Fruit fly (Drosophila melanogaster) whole organism, embryonic: Measurements from ENCODE around the gene CG11975.

Experiments used
- Adf1 ChIP-seq: fragments of 200-800 bp; sonication (Bioruptor generic); IDR thresholded peaks from 2 replicates; pipeline ENCODE4 v1.3.6; 2022; ENCODE audit warnings: missing biosample characterization, missing genetic modification characterization
- Blimp-1 ChIP-seq: fragments of 200-800 bp; sonication (Bioruptor generic); optimal IDR thresholded peaks from 3 replicates; lab custom pipeline; 2018; ENCODE audit warnings: missing biosample characterization, missing genetic modification characterization, mild to moderate bottlenecking, moderate library complexity, missing genetic modification reagents
- CG10274 ChIP-seq: fragments of 200-800 bp; sonication (Bioruptor generic); optimal IDR thresholded peaks from 3 replicates; lab custom pipeline; 2017; ENCODE audit warnings: missing biosample characterization, mild to moderate bottlenecking, missing genetic modification characterization
- CG10321 ChIP-seq: fragments of 200-800 bp; sonication (Bioruptor generic); IDR thresholded peaks from 2 replicates; pipeline ENCODE4 v1.3.6; 2022; ENCODE audit warnings: missing biosample characterization, missing genetic modification characterization
- CG11504 ChIP-seq: fragments of 200-800 bp; sonication (Bioruptor generic); optimal IDR thresholded peaks from 3 replicates; lab custom pipeline; 2019; ENCODE audit warnings: missing biosample characterization, mild to moderate bottlenecking, missing genetic modification characterization, moderate library complexity
- CG14050 ChIP-seq: fragments of 200-800 bp; sonication (Bioruptor generic); IDR thresholded peaks from 3 replicates; pipeline ENCODE4 v1.3.6; 2022; ENCODE audit warnings: missing biosample characterization, missing genetic modification characterization
- CG1603 ChIP-seq: fragments of 200-800 bp; sonication (Bioruptor generic); optimal IDR thresholded peaks from 2 replicates; lab custom pipeline; 2019; ENCODE audit warnings: missing biosample characterization, mild to moderate bottlenecking, missing genetic modification characterization, moderate library complexity
- CG16815 ChIP-seq: fragments of 200-800 bp; sonication (Bioruptor generic); optimal IDR thresholded peaks from 3 replicates; lab custom pipeline; 2017; ENCODE audit warnings: missing biosample characterization, mild to moderate bottlenecking, missing genetic modification characterization
- CG17829 ChIP-seq: fragments of 200-800 bp; optimal IDR thresholded peaks from 2 replicates; lab custom pipeline; 2019; ENCODE audit warnings: missing biosample characterization, mild to moderate bottlenecking, missing genetic modification characterization, moderate library complexity
- CG2120 ChIP-seq: fragments of 200-800 bp; sonication (Bioruptor generic); optimal IDR thresholded peaks from 3 replicates; lab custom pipeline; 2016; ENCODE audit warnings: missing biosample characterization, missing genetic modification characterization
- CG2875 ChIP-seq: fragments of 200-800 bp; sonication (Bioruptor generic); optimal IDR thresholded peaks from 2 replicates; lab custom pipeline; 2017; ENCODE audit warnings: missing biosample characterization, mild to moderate bottlenecking, missing genetic modification characterization, missing genetic modification reagents
- CG3281 ChIP-seq: fragments of 200-800 bp; sonication (Bioruptor generic); optimal IDR thresholded peaks from 3 replicates; lab custom pipeline; 2017; ENCODE audit warnings: missing biosample characterization, mild to moderate bottlenecking, missing genetic modification characterization
- CG3995 ChIP-seq: fragments of 200-800 bp; sonication (Bioruptor generic); optimal IDR thresholded peaks from 3 replicates; lab custom pipeline; 2016; ENCODE audit warnings: missing biosample characterization, missing genetic modification characterization
- CG5953 ChIP-seq: fragments of 200-800 bp; sonication (Bioruptor generic); IDR thresholded peaks from 2 replicates; pipeline ENCODE4 v1.3.6; 2022; ENCODE audit warnings: missing biosample characterization, missing genetic modification characterization
- CG6791 ChIP-seq: fragments of 200-800 bp; sonication (Bioruptor generic); IDR thresholded peaks from 3 replicates; pipeline ENCODE4 v1.3.6; 2022; ENCODE audit warnings: missing biosample characterization, missing genetic modification characterization; ENCODE audit not compliant: partially characterized antibody
- CG7928 ChIP-seq: fragments of 200-800 bp; sonication (Bioruptor generic); optimal IDR thresholded peaks from 2 replicates; lab custom pipeline; 2017; ENCODE audit warnings: missing biosample characterization, mild to moderate bottlenecking, missing genetic modification characterization
- CG8765 ChIP-seq: fragments of 200-800 bp; sonication (Bioruptor generic); IDR thresholded peaks from 2 replicates; pipeline ENCODE4 v1.3.6; 2022; ENCODE audit warnings: missing biosample characterization, missing genetic modification characterization
- CG9437 ChIP-seq: fragments of 200-800 bp; sonication (Bioruptor generic); optimal IDR thresholded peaks from 2 replicates; lab custom pipeline; 2018; ENCODE audit warnings: missing biosample characterization, mild to moderate bottlenecking, missing genetic modification characterization
- CkIIα-i1 ChIP-seq: fragments of 200-800 bp; sonication (Bioruptor generic); IDR thresholded peaks from 2 replicates; pipeline ENCODE4 v1.3.6; 2022; ENCODE audit warnings: missing biosample characterization, missing genetic modification characterization
- CrebB ChIP-seq: fragments of 200-800 bp; sonication (Bioruptor generic); optimal IDR thresholded peaks from 3 replicates; lab custom pipeline; 2018; ENCODE audit warnings: missing biosample characterization, mild to moderate bottlenecking, missing genetic modification characterization
- D ChIP-seq, 2 experiments: fragments of 200-800 bp in 1 of 2; fragments of >200 bp in 1 of 2; sonication (Bioruptor generic) in 1 of 2; optimal IDR thresholded peaks; 2 replicates in 1 of 2; 3 replicates in 1 of 2; lab custom pipeline; 2017; ENCODE audit warnings: mild to moderate bottlenecking in 1 of 2, missing biosample characterization in 1 of 2, missing genetic modification characterization in 1 of 2, missing genetic modification reagents in 1 of 2
- HLHmδ ChIP-seq: fragments of 200-800 bp; sonication (Bioruptor generic); optimal IDR thresholded peaks from 2 replicates; lab custom pipeline; 2018; ENCODE audit warnings: missing biosample characterization, mild to moderate bottlenecking, missing genetic modification characterization, moderate library complexity
- Hmr ChIP-seq: fragments of 200-800 bp; sonication (Bioruptor generic); optimal IDR thresholded peaks from 3 replicates; lab custom pipeline; 2017; ENCODE audit warnings: mild to moderate bottlenecking, missing biosample characterization, missing genetic modification reagents, missing genetic modification characterization
- Hr51 ChIP-seq, 2 experiments: fragments of 200-800 bp; sonication (Bioruptor generic); optimal IDR thresholded peaks; 2 replicates in 1 of 2; 3 replicates in 1 of 2; lab custom pipeline; 2016 to 2018; ENCODE audit warnings: missing biosample characterization in 2 of 2, missing genetic modification characterization in 2 of 2, mild to moderate bottlenecking in 1 of 2, moderate library complexity in 1 of 2
- Jarid2 ChIP-seq: fragments of 200-800 bp; sonication (Bioruptor generic); optimal IDR thresholded peaks from 3 replicates; lab custom pipeline; 2017; ENCODE audit warnings: mild to moderate bottlenecking, missing biosample characterization, missing genetic modification reagents, missing genetic modification characterization
- Lpt ChIP-seq: fragments of >200 bp; optimal IDR thresholded peaks from 2 replicates; lab custom pipeline; 2018; ENCODE audit warnings: missing biosample characterization, missing genetic modification characterization
- Nf-YB ChIP-seq: fragments of 200-800 bp; sonication (Bioruptor generic); optimal IDR thresholded peaks from 3 replicates; lab custom pipeline; 2019; ENCODE audit warnings: missing biosample characterization, mild to moderate bottlenecking, missing genetic modification characterization, moderate library complexity
- ac ChIP-seq: fragments of 200-800 bp; sonication (Bioruptor generic); optimal IDR thresholded peaks from 3 replicates; lab custom pipeline; 2017; ENCODE audit warnings: missing biosample characterization, mild to moderate bottlenecking, missing genetic modification characterization
- cg ChIP-seq: fragments of 200-800 bp; sonication (Bioruptor generic); optimal IDR thresholded peaks from 3 replicates; lab custom pipeline; 2019; ENCODE audit warnings: missing biosample characterization, mild to moderate bottlenecking, missing genetic modification characterization, moderate library complexity
- chm ChIP-seq: fragments of 200-800 bp; sonication (Bioruptor generic); IDR thresholded peaks from 2 replicates; pipeline ENCODE4 v1.3.6; 2022; ENCODE audit warnings: missing biosample characterization, missing genetic modification characterization
- ci ChIP-seq: fragments of 200-800 bp; sonication (Bioruptor generic); IDR thresholded peaks from 3 replicates; pipeline ENCODE4 v1.3.6; 2022; ENCODE audit warnings: missing biosample characterization, missing genetic modification characterization
- dimm ChIP-seq: fragments of 200-800 bp; sonication (Bioruptor generic); IDR thresholded peaks from 2 replicates; pipeline ENCODE4 v1.3.6; 2022; ENCODE audit warnings: missing biosample characterization, missing genetic modification characterization
- grn ChIP-seq: fragments of 200-800 bp; sonication (Bioruptor generic); optimal IDR thresholded peaks from 3 replicates; lab custom pipeline; 2017; ENCODE audit warnings: missing biosample characterization, missing genetic modification characterization
- h ChIP-seq: fragments of >200 bp; optimal IDR thresholded peaks from 2 replicates; lab custom pipeline; 2017
- lab ChIP-seq: fragments of 200-800 bp; sonication (Bioruptor generic); optimal IDR thresholded peaks from 3 replicates; lab custom pipeline; 2017; ENCODE audit warnings: missing biosample characterization, missing genetic modification characterization, mild to moderate bottlenecking, moderate library complexity, missing genetic modification reagents
- maf-S ChIP-seq: fragments of 200-800 bp; sonication (Bioruptor generic); optimal IDR thresholded peaks from 2 replicates; lab custom pipeline; 2016; ENCODE audit warnings: missing biosample characterization, missing genetic modification characterization
- nom ChIP-seq: fragments of 200-800 bp; sonication (Bioruptor generic); optimal IDR thresholded peaks from 2 replicates; lab custom pipeline; 2017; ENCODE audit warnings: missing biosample characterization, missing genetic modification characterization, mild to moderate bottlenecking, moderate library complexity, missing genetic modification reagents
- otp ChIP-seq: fragments of 200-800 bp; sonication (Bioruptor generic); IDR thresholded peaks from 3 replicates; pipeline ENCODE4, ENCODE4 v1.3.6; 2022; ENCODE audit warnings: missing biosample characterization, missing genetic modification characterization
- pho ChIP-seq: fragments of 200-800 bp; sonication (Bioruptor generic); optimal IDR thresholded peaks from 2 replicates; lab custom pipeline; 2016; ENCODE audit warnings: missing biosample characterization, missing genetic modification characterization
- ranshi ChIP-seq: fragments of 200-800 bp; sonication (Bioruptor generic); IDR thresholded peaks from 2 replicates; pipeline ENCODE4 v1.3.6; 2022; ENCODE audit warnings: missing biosample characterization, missing genetic modification characterization
- salm ChIP-seq: fragments of 200-800 bp; sonication (Bioruptor generic); optimal IDR thresholded peaks from 2 replicates; lab custom pipeline; 2018; ENCODE audit warnings: missing biosample characterization, mild to moderate bottlenecking, missing genetic modification characterization
- shn ChIP-seq: fragments of 200-800 bp; sonication (Bioruptor generic); optimal IDR thresholded peaks from 3 replicates; lab custom pipeline; 2016; ENCODE audit warnings: missing biosample characterization, missing genetic modification characterization
- sna ChIP-seq: fragments of 200-800 bp; sonication (Bioruptor generic); IDR thresholded peaks from 2 replicates; pipeline ENCODE4 v1.3.6; 2022; ENCODE audit warnings: missing biosample characterization, missing genetic modification characterization; ENCODE audit not compliant: partially characterized antibody
- tap ChIP-seq: fragments of 200-800 bp; optimal IDR thresholded peaks from 3 replicates; lab custom pipeline; 2019; ENCODE audit warnings: missing biosample characterization, mild to moderate bottlenecking, missing genetic modification characterization, moderate library complexity
- tio ChIP-seq: fragments of 200-800 bp; sonication (Bioruptor generic); optimal IDR thresholded peaks from 2 replicates; lab custom pipeline; 2017; ENCODE audit warnings: missing biosample characterization, missing genetic modification characterization, inconsistent platforms
- unc-4 ChIP-seq: fragments of 200-800 bp; sonication (Bioruptor generic); IDR thresholded peaks from 2 replicates; pipeline ENCODE4 v1.3.6; 2022; ENCODE audit warnings: missing biosample characterization, missing genetic modification characterization; ENCODE audit not compliant: partially characterized antibody
- usp ChIP-seq: fragments of >200 bp; optimal IDR thresholded peaks from 2 replicates; lab custom pipeline; 2017; ENCODE audit warnings: missing biosample characterization, missing genetic modification characterization
- zfh1 ChIP-seq: fragments of 200-800 bp; sonication (Bioruptor generic); IDR thresholded peaks from 3 replicates; pipeline ENCODE4 v1.3.6; 2022; ENCODE audit warnings: missing biosample characterization, missing genetic modification characterization

The CG11975 gene

dm6 chr3R:8962860-8963755 is 29.9 kb upstream of the CG11975 start, which contains the start of gene ich (continued):
- TF ChIP-seq Blimp-1 (GFP tag; lab: Kevin White, UChicago), result peak; percentile 30
- no peak for TF ChIP-seq CG2120 (GFP tag; lab: Kevin White, UChicago)
- no peak for TF ChIP-seq CG3995 (GFP tag; lab: Kevin White, UChicago)
- peak; percentile 87 for TF ChIP-seq Jarid2 (GFP tag; lab: Kevin White, UChicago)
- TF ChIP-seq unc-4 (GFP tag; lab: Robert Waterston, UW), result no peak
- TF ChIP-seq CG9437 (GFP tag; lab: Kevin White, UChicago), result no peak
- TF ChIP-seq shn, result no peak
- no peak for TF ChIP-seq Hmr (GFP tag; lab: Kevin White, UChicago)
- TF ChIP-seq chm (GFP tag; lab: Robert Waterston, UW), result peak; percentile 81; the same call in 1 of the 2 replicates
- TF ChIP-seq CG5953 (GFP tag; lab: Robert Waterston, UW), result no peak
- TF ChIP-seq nom (GFP tag; lab: Kevin White, UChicago), result no peak
- no peak for TF ChIP-seq lab (GFP tag; lab: Kevin White, UChicago)
- peak; percentile 85 for TF ChIP-seq Adf1 (GFP tag; lab: Robert Waterston, UW)
- no peak for TF ChIP-seq CG2875 (GFP tag; lab: Kevin White, UChicago)
- TF ChIP-seq salm (tag; lab: Kevin White, UChicago), result no peak
- peak; percentile 57 for TF ChIP-seq cg (GFP tag; lab: Kevin White, UChicago)
- TF ChIP-seq D (optimal IDR thresholded peaks at IDR 0.05; lab: Kevin White, UChicago), result no peak
- TF ChIP-seq D (GFP tag; optimal IDR thresholded peaks at IDR 0.05; lab: Kevin White, UChicago), result no peak
- 0 out of 3 replicates have a peak, but pooled peaks have one; percentile 5 for TF ChIP-seq zfh1
- peak; percentile 97 for TF ChIP-seq CG11504 (tag; lab: Kevin White, UChicago)
- no peak for TF ChIP-seq CG14050 (GFP tag; lab: Robert Waterston, UW)
- peak; percentile 6 for TF ChIP-seq ac (GFP tag; lab: Kevin White, UChicago)
- TF ChIP-seq ci (GFP tag; lab: Robert Waterston, UW), result peak; percentile 27; the same call in 1 of the 3 replicates
- no peak for TF ChIP-seq CG7928 (GFP tag; lab: Kevin White, UChicago)
- TF ChIP-seq otp, result peak; percentile 33; the same call in 1 of the 3 replicates
- TF ChIP-seq CkIIα-i1 (GFP tag; lab: Robert Waterston, UW), result no peak
- TF ChIP-seq CG3281 (GFP tag; lab: Kevin White, UChicago), result no peak
- TF ChIP-seq dimm (GFP tag; lab: Robert Waterston, UW), result no peak
- TF ChIP-seq maf-S (GFP tag; lab: Kevin White, UChicago), result no peak
- TF ChIP-seq Lpt (GFP tag; lab: Kevin White, UChicago), result no peak
- peak; percentile 10 for TF ChIP-seq CG17829 (tag; lab: Kevin White, UChicago)
- peak; percentile 43 for TF ChIP-seq HLHmδ
- no peak for TF ChIP-seq tio
- TF ChIP-seq pho (GFP tag; lab: Kevin White, UChicago), result no peak
- TF ChIP-seq CrebB (tag; lab: Kevin White, UChicago), result no peak
- peak; percentile 63 for TF ChIP-seq grn (GFP tag; lab: Kevin White, UChicago)
- no peak for TF ChIP-seq CG10274 (GFP tag; lab: Kevin White, UChicago)
- TF ChIP-seq tap (tag; lab: Kevin White, UChicago), result no peak
- TF ChIP-seq Nf-YB, result no peak
- no peak for TF ChIP-seq usp (GFP tag; lab: Kevin White, UChicago)
- TF ChIP-seq CG6791 (GFP tag; lab: Robert Waterston, UW), result 0 out of 3 replicates have a peak, but pooled peaks have one; percentile 26
- TF ChIP-seq Hr51 (GFP tag; optimal IDR thresholded peaks at IDR 0.05; lab: Kevin White, UChicago), result no peak
- no peak for TF ChIP-seq ranshi (GFP tag; lab: Robert Waterston, UW)
- no peak for TF ChIP-seq h (lab: Kevin White, UChicago)
- TF ChIP-seq CG1603 (tag; lab: Kevin White, UChicago), result no peak
- no peak for TF ChIP-seq sna
- no peak for TF ChIP-seq CG16815
- TF ChIP-seq CG8765 (GFP tag; lab: Robert Waterston, UW), result peak; percentile 48; the same call in 1 of the 2 replicates
- TF ChIP-seq CG10321 (GFP tag; lab: Robert Waterston, UW), result no peak
